Fruit fly (Drosophila melanogaster): Measurements from ENCODE around the gene Prosbeta4.

Prosbeta4 gene

dm6 chr2L:16703753-16704152 is 28.2 kb downstream of the Prosbeta4 start (continued):
- TF ChIP-seq Dref (GFP tag; IDR thresholded peaks at IDR 0.05) (peak; percentile 59), sd (tag; optimal IDR thresholded peaks at IDR 0.05) (peak; percentile 84), tll (GFP tag; optimal IDR thresholded peaks at IDR 0.05) (no peak), CG13624 (GFP tag; optimal IDR thresholded peaks at IDR 0.05) (peak; percentile 53), klu (GFP tag; IDR thresholded peaks at IDR 0.05) (peak; percentile 36), Med (GFP tag) (peak; percentile 91), CG17568 (GFP tag; optimal IDR thresholded peaks at IDR 0.05) (peak; percentile 10), dysf (GFP tag; IDR thresholded peaks at IDR 0.05) (peak; percentile 62; the same call in 2 of the 3 replicates), HLH3B (GFP tag; IDR thresholded peaks at IDR 0.05) (peak; percentile 25; the same call in 1 of the 2 replicates), CG33213 (GFP tag; optimal IDR thresholded peaks at IDR 0.05) (peak; percentile 25), Aef1 (GFP tag; IDR thresholded peaks at IDR 0.05) (peak; percentile 22; the same call in 1 of the 3 replicates), jumu (GFP tag; optimal IDR thresholded peaks at IDR 0.05) (peak; percentile 27), Sin3A (optimal IDR thresholded peaks at IDR 0.05) (no peak), CG12744 (GFP tag; optimal IDR thresholded peaks at IDR 0.05) (no peak), CG5245 (GFP tag; optimal IDR thresholded peaks at IDR 0.05) (no peak), en (GFP tag; optimal IDR thresholded peaks at IDR 0.05) (peak; percentile 32), CG4617 (GFP tag; optimal IDR thresholded peaks at IDR 0.05; ENCODE audit: borderline replicate concordance) (no peak), CG8388 (GFP tag; optimal IDR thresholded peaks at IDR 0.05) (no peak), CG2875 (GFP tag; optimal IDR thresholded peaks at IDR 0.05) (no peak), mld (GFP tag; IDR thresholded peaks at IDR 0.05; ENCODE audit: partially characterized antibody) (no peak), CG17186 (GFP tag; optimal IDR thresholded peaks at IDR 0.05) (no peak), zfh1 (GFP tag; IDR thresholded peaks at IDR 0.05) (peak; percentile 59; the same call in 2 of the 3 replicates), Bgb (GFP tag; IDR thresholded peaks at IDR 0.05; ENCODE audit: partially characterized antibody) (no peak), Dll (GFP tag; IDR thresholded peaks at IDR 0.05; ENCODE audit: partially characterized antibody) (no peak), CG7786 (GFP tag; optimal IDR thresholded peaks at IDR 0.05) (peak; percentile 24), crc (GFP tag; optimal IDR thresholded peaks at IDR 0.05) (peak; percentile 25), sug (tag; optimal IDR thresholded peaks at IDR 0.05) (peak; percentile 44), abd-A (tag; optimal IDR thresholded peaks at IDR 0.05) (no peak), CG18011 (GFP tag; optimal IDR thresholded peaks at IDR 0.05) (no peak), maf-S (GFP tag; optimal IDR thresholded peaks at IDR 0.05) (peak; percentile 44), nmo (GFP tag; optimal IDR thresholded peaks at IDR 0.05) (peak; percentile 37), CG3163 (GFP tag; optimal IDR thresholded peaks at IDR 0.05) (peak; percentile 8), CG15011 (GFP tag; optimal IDR thresholded peaks at IDR 0.05) (no peak), Ravus (GFP tag; IDR thresholded peaks at IDR 0.05) (peak; percentile 10; the same call in 1 of the 2 replicates), corto (GFP tag; optimal IDR thresholded peaks at IDR 0.05) (no peak), CG8290 (GFP tag; optimal IDR thresholded peaks at IDR 0.05) (no peak), CG8290 (tag; optimal IDR thresholded peaks at IDR 0.05) (peak in 1 of 2 experiments; percentile 47), row (GFP tag; IDR thresholded peaks at IDR 0.05) (peak; percentile 60), Pdp1 (GFP tag; optimal IDR thresholded peaks at IDR 0.05) (peak; percentile 18 to 52), CG2120 (GFP tag; optimal IDR thresholded peaks at IDR 0.05) (peak; percentile 77), NK7.1 (GFP tag; optimal IDR thresholded peaks at IDR 0.05) (no peak), Jarid2 (GFP tag; optimal IDR thresholded peaks at IDR 0.05) (no peak), hkb (optimal IDR thresholded peaks at IDR 0.05) (no peak), hkb (GFP tag; IDR thresholded peaks at IDR 0.05) (peak; percentile 69), CG13424 (tag; optimal IDR thresholded peaks at IDR 0.05) (peak; percentile 72), fru (optimal IDR thresholded peaks at IDR 0.05) (no peak), knrl (GFP tag; IDR thresholded peaks at IDR 0.05; ENCODE audit: partially characterized antibody) (no peak), CG18599 (GFP tag; optimal IDR thresholded peaks at IDR 0.05) (no peak), CG3838 (GFP tag; optimal IDR thresholded peaks at IDR 0.05) (no peak), ase (GFP tag; IDR thresholded peaks at IDR 0.05) (no peak), ttk (GFP tag; IDR thresholded peaks at IDR 0.05) (no peak), sens (GFP tag) (peak; percentile 91)

Data from whole organism, embryonic.